Fruit fly (Drosophila melanogaster): ENCODE results near the gene CG34140.
A peak's percentile ranks its signal among the peaks of the same experiment; 100 is the strongest.

CG34140 gene

DNA sequence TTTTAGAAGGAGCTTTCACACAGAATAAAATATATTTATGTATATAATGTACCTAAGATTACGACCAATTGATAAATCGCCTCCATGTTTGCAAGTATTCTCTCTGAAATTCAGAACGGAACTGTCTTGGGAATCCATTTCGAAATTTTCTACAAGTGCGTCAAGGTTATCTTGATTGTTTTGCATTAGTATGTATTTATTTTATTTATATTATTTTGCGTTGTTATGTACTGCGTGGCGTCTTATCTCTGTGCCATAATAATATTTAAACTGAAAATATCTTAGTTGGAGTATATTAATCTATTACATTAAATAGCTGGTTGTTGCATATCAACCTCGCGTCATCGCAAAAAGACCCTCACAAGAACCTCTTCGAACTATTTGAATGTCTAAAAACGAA, 47.3 kb upstream of the CG34140 start, which contains the start of gene CG42846:
Gene CG42846 (minus strand): TSS at position 101 of the 400 bp plus-strand sequence.
- no peak for TF ChIP-seq Rel (GFP tag; optimal IDR thresholded peaks at IDR 0.05)
- TF ChIP-seq Rel (tag; optimal IDR thresholded peaks at IDR 0.05), result peak; percentile 67
- no peak for TF ChIP-seq br (GFP tag; optimal IDR thresholded peaks at IDR 0.05)
- TF ChIP-seq sv (GFP tag; optimal IDR thresholded peaks at IDR 0.05), result no peak
- no peak for TF ChIP-seq Hnf4 (GFP tag; optimal IDR thresholded peaks at IDR 0.05)
- peak; percentile 0 for TF ChIP-seq sage (GFP tag; optimal IDR thresholded peaks at IDR 0.05)

DNA sequence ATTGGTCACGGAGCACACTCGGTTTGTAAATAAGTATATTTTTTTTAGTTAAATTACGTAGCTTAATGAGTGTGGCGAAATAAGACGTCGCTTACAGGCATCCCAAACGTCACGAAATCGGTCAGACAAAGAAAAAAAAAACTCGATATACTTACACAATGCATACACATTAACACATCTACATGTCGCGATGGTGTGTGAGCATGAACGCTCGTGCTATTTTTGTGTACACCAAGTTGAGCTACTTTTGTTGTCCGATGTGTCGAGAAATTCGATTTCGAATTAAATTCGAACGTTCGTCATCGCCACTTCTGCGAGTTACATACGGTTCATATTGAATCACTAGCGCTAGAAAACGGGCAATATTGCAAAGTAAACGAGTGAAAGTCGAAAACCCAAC, 40.9 kb upstream of the CG34140 start:
- TF ChIP-seq Hr83 (GFP tag; optimal IDR thresholded peaks at IDR 0.05; ENCODE audit: poor library complexity, severe bottlenecking), result peak; percentile 7
- TF ChIP-seq sage (GFP tag; optimal IDR thresholded peaks at IDR 0.05), result peak; percentile 39
- no peak for TF ChIP-seq Dif (GFP tag; optimal IDR thresholded peaks at IDR 0.05; ENCODE audit: partially characterized antibody)
- TF ChIP-seq CG32264 (GFP tag; optimal IDR thresholded peaks at IDR 0.05), result peak; percentile 18
- TF ChIP-seq foxo (GFP tag; optimal IDR thresholded peaks at IDR 0.05), result no peak
- no peak for TF ChIP-seq N (GFP tag; optimal IDR thresholded peaks at IDR 0.05)
- TF ChIP-seq woc (GFP tag; optimal IDR thresholded peaks at IDR 0.05), result peak; percentile 14
- peak; percentile 30 for TF ChIP-seq brk (GFP tag; optimal IDR thresholded peaks at IDR 0.05)

DNA sequence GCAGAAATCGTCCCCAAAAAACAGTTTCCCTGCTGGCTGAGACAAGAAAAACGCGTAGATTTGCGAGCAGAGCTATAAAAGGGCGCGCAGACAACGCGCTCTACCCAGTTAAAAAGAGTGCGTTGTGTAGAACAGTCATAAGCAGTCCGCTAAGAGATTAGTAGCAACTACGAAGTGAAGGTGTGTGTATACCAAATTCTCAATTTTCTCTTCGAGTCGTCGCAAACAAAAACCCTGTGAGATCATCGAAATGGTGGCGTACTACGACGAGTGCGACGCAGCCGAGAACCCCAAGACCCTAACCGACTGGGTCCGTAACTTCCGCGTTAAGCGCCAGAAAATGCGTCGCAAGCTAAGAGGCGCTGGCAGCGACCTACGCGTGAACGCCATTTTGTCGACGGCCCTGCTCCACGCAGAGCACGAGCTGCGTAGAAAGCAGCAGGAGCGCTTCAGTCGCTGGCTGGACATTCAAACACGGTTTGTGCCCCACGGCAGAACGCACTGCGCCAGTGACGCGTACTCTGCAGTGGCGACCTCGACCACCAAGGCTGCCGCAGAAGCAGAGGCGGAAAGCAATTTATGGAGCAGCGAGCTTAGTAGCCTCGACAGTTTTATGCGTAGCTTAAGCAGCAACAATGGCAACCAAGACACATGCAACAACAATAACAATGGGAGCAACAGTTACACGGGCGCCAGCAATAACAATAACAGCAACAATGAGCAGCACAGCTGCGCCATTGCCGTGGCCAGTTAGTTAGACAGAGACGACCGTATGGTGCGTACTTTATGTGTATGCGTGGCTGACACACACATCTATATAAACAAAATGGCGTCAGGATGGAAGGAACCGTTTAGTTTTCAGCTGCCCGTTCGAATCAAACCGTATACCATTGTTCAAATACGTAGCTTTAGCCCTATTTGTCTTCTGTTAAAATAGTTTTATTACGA, 40.1 kb upstream of the CG34140 start:
- TF ChIP-seq Vsx2 (GFP tag; optimal IDR thresholded peaks at IDR 0.05; ENCODE audit: partially characterized antibody) (no peak), dsf (GFP tag; optimal IDR thresholded peaks at IDR 0.05; ENCODE audit: borderline replicate concordance) (no peak), ey (GFP tag; optimal IDR thresholded peaks at IDR 0.05) (no peak), OdsH (GFP tag; optimal IDR thresholded peaks at IDR 0.05) (peak; percentile 14), Sp1 (GFP tag; optimal IDR thresholded peaks at IDR 0.05) (peak; percentile 28), lola (GFP tag; optimal IDR thresholded peaks at IDR 0.05) (no peak), foxo (GFP tag; optimal IDR thresholded peaks at IDR 0.05) (no peak), rgr (GFP tag; optimal IDR thresholded peaks at IDR 0.05) (no peak), Hnf4 (GFP tag; optimal IDR thresholded peaks at IDR 0.05) (peak; percentile 72), pan (optimal IDR thresholded peaks at IDR 0.05) (no peak), Abd-B (GFP tag; optimal IDR thresholded peaks at IDR 0.05) (no peak), brk (GFP tag; optimal IDR thresholded peaks at IDR 0.05) (no peak), Myc (optimal IDR thresholded peaks at IDR 0.05) (no peak), psq (GFP tag; optimal IDR thresholded peaks at IDR 0.05) (no peak), jim (GFP tag; optimal IDR thresholded peaks at IDR 0.05) (peak; percentile 72), CG32264 (GFP tag; optimal IDR thresholded peaks at IDR 0.05) (no peak), HLH106 (tag; optimal IDR thresholded peaks at IDR 0.05) (no peak), usp (GFP tag; optimal IDR thresholded peaks at IDR 0.05) (no peak), fru (GFP tag; optimal IDR thresholded peaks at IDR 0.05) (no peak), Mio (GFP tag; optimal IDR thresholded peaks at IDR 0.05) (peak; percentile 19), dl (GFP tag; optimal IDR thresholded peaks at IDR 0.05; ENCODE audit: insufficient read depth in 1 of 2, partially characterized antibody in 2 of 2) (peak in 1 of 2 experiments; percentile 32), Dif (GFP tag; optimal IDR thresholded peaks at IDR 0.05; ENCODE audit: partially characterized antibody) (peak; percentile 76), tai (GFP tag; optimal IDR thresholded peaks at IDR 0.05) (peak; percentile 56), GATAd (GFP tag; optimal IDR thresholded peaks at IDR 0.05) (no peak), dmrt93B (GFP tag; optimal IDR thresholded peaks at IDR 0.05) (no peak), Jra (GFP tag; optimal IDR thresholded peaks at IDR 0.05) (no peak), br (GFP tag; optimal IDR thresholded peaks at IDR 0.05) (no peak), Hr83 (GFP tag; optimal IDR thresholded peaks at IDR 0.05; ENCODE audit: poor library complexity, severe bottlenecking) (peak; percentile 52), sage (GFP tag; optimal IDR thresholded peaks at IDR 0.05) (no peak), CrebA (GFP tag; optimal IDR thresholded peaks at IDR 0.05; ENCODE audit: borderline replicate concordance) (no peak), Rel (GFP tag; optimal IDR thresholded peaks at IDR 0.05) (no peak), Rel (tag; optimal IDR thresholded peaks at IDR 0.05) (peak; percentile 29), CG9705 (GFP tag; optimal IDR thresholded peaks at IDR 0.05) (no peak)
